Fruit fly (Drosophila melanogaster) whole organism, embryonic: ENCODE results near the gene CG46303.
A peak's percentile ranks its signal among the peaks of the same experiment; 100 is the strongest.

Experiments used
- Ada2b ChIP-seq: fragments of 200-800 bp; sonication (Bioruptor generic); IDR thresholded peaks from 2 replicates; pipeline ENCODE4 v1.3.6; 2022; ENCODE audit warnings: missing biosample characterization, missing genetic modification characterization
- B-H2 ChIP-seq: fragments of 200-800 bp; sonication (Bioruptor generic); optimal IDR thresholded peaks from 2 replicates; lab custom pipeline; 2018; ENCODE audit warnings: missing biosample characterization, mild to moderate bottlenecking, missing genetic modification characterization
- CG10274 ChIP-seq: fragments of 200-800 bp; sonication (Bioruptor generic); optimal IDR thresholded peaks from 3 replicates; lab custom pipeline; 2017; ENCODE audit warnings: missing biosample characterization, mild to moderate bottlenecking, missing genetic modification characterization
- CG12155 ChIP-seq: fragments of 200-800 bp; sonication (Bioruptor generic); optimal IDR thresholded peaks from 3 replicates; lab custom pipeline; 2016; ENCODE audit warnings: missing biosample characterization, missing genetic modification characterization
- CG13287 ChIP-seq: fragments of 200-800 bp; sonication (Bioruptor generic); IDR thresholded peaks from 2 replicates; pipeline ENCODE4 v1.3.6; 2022; ENCODE audit warnings: missing biosample characterization, missing genetic modification characterization; ENCODE audit not compliant: partially characterized antibody
- CG13894 ChIP-seq: fragments of 200-800 bp; sonication (Bioruptor generic); optimal IDR thresholded peaks from 3 replicates; lab custom pipeline; 2018; ENCODE audit warnings: missing biosample characterization, mild to moderate bottlenecking, missing genetic modification characterization, moderate library complexity
- CG14965 ChIP-seq: fragments of 200-800 bp; sonication (Bioruptor generic); optimal IDR thresholded peaks from 2 replicates; lab custom pipeline; 2016; ENCODE audit warnings: missing biosample characterization, missing genetic modification characterization, borderline replicate concordance
- CG15011 ChIP-seq: fragments of 200-800 bp; sonication (Bioruptor generic); optimal IDR thresholded peaks from 3 replicates; lab custom pipeline; 2018; ENCODE audit warnings: missing biosample characterization, mild to moderate bottlenecking, missing genetic modification characterization
- CG1529 ChIP-seq: fragments of 200-800 bp; sonication (Bioruptor generic); optimal IDR thresholded peaks from 3 replicates; lab custom pipeline; 2018; ENCODE audit warnings: missing biosample characterization, missing genetic modification characterization
- CG17802 ChIP-seq: fragments of 200-800 bp; sonication (Bioruptor generic); optimal IDR thresholded peaks from 2 replicates; lab custom pipeline; 2018; ENCODE audit warnings: missing biosample characterization, mild to moderate bottlenecking, missing genetic modification characterization, moderate library complexity
- CG30403 ChIP-seq: fragments of 200-800 bp; sonication (Bioruptor generic); optimal IDR thresholded peaks from 3 replicates; lab custom pipeline; 2016; ENCODE audit warnings: missing biosample characterization, missing genetic modification characterization
- CG3995 ChIP-seq: fragments of 200-800 bp; sonication (Bioruptor generic); optimal IDR thresholded peaks from 3 replicates; lab custom pipeline; 2016; ENCODE audit warnings: missing biosample characterization, missing genetic modification characterization
- CG4707 ChIP-seq: fragments of 200-800 bp; sonication (Bioruptor generic); optimal IDR thresholded peaks from 2 replicates; lab custom pipeline; 2018; ENCODE audit warnings: missing biosample characterization, mild to moderate bottlenecking, missing genetic modification characterization, moderate library complexity
- CG4730 ChIP-seq: fragments of 200-800 bp; sonication (Bioruptor generic); IDR thresholded peaks from 2 replicates; pipeline ENCODE4 v1.3.6; 2022; ENCODE audit warnings: missing biosample characterization, missing genetic modification characterization
- CG5180 ChIP-seq: fragments of 200-800 bp; sonication (Bioruptor generic); optimal IDR thresholded peaks from 3 replicates; lab custom pipeline; 2017; ENCODE audit warnings: missing biosample characterization, missing genetic modification characterization, mild to moderate bottlenecking, moderate library complexity, missing genetic modification reagents
- CG7786 ChIP-seq: fragments of 200-800 bp; sonication (Bioruptor generic); optimal IDR thresholded peaks from 2 replicates; lab custom pipeline; 2016; ENCODE audit warnings: missing biosample characterization, missing genetic modification characterization
- CG9932 ChIP-seq: fragments of 200-800 bp; sonication (Bioruptor generic); IDR thresholded peaks from 2 replicates; pipeline ENCODE4 v1.3.6; 2022; ENCODE audit warnings: missing biosample characterization, missing genetic modification characterization
- CkIIα-i1 ChIP-seq: fragments of 200-800 bp; sonication (Bioruptor generic); IDR thresholded peaks from 2 replicates; pipeline ENCODE4 v1.3.6; 2022; ENCODE audit warnings: missing biosample characterization, missing genetic modification characterization
- Drgx ChIP-seq: fragments of 200-800 bp; sonication (Bioruptor generic); IDR thresholded peaks from 2 replicates; pipeline ENCODE4 v1.3.6; 2022; ENCODE audit warnings: missing biosample characterization, missing genetic modification characterization
- HLH54F ChIP-seq: fragments of 200-800 bp; sonication (Bioruptor generic); optimal IDR thresholded peaks from 3 replicates; lab custom pipeline; 2016; ENCODE audit warnings: missing biosample characterization, missing genetic modification characterization
- Med ChIP-seq: fragments of 200-800 bp; sonication (Bioruptor generic); peaks from one replicate; lab custom pipeline; 2016; ENCODE audit warnings: missing biosample characterization, missing genetic modification characterization, mild to moderate bottlenecking, inconsistent platforms, moderate library complexity
- Myb ChIP-seq: fragments of 200-800 bp; sonication (Bioruptor generic); optimal IDR thresholded peaks from 2 replicates; lab custom pipeline; 2016; ENCODE audit warnings: missing biosample characterization, missing genetic modification characterization
- NK7.1 ChIP-seq: fragments of 200-800 bp; sonication (Bioruptor generic); optimal IDR thresholded peaks from 3 replicates; lab custom pipeline; 2016; ENCODE audit warnings: missing biosample characterization, missing genetic modification characterization
- Oaz ChIP-seq: fragments of 200-800 bp; sonication (Bioruptor generic); IDR thresholded peaks from 2 replicates; pipeline ENCODE4 v1.3.6; 2022; ENCODE audit warnings: missing biosample characterization, missing genetic modification characterization
- TFAM ChIP-seq: fragments of 200-800 bp; sonication (Bioruptor generic); optimal IDR thresholded peaks from 2 replicates; lab custom pipeline; 2017; ENCODE audit warnings: missing biosample characterization, missing genetic modification characterization, inconsistent platforms
- ara ChIP-seq: fragments of 200-800 bp; sonication (Bioruptor generic); IDR thresholded peaks from 2 replicates; pipeline ENCODE4 v1.3.6; 2022; ENCODE audit warnings: missing biosample characterization, missing genetic modification characterization
- bowl ChIP-seq: fragments of 200-800 bp; sonication (Bioruptor generic); IDR thresholded peaks from 2 replicates; pipeline ENCODE4 v1.3.6; 2022; ENCODE audit warnings: missing biosample characterization, missing genetic modification characterization
- btn ChIP-seq: fragments of 200-800 bp; sonication (Bioruptor generic); optimal IDR thresholded peaks from 2 replicates; lab custom pipeline; 2016; ENCODE audit warnings: missing biosample characterization, missing genetic modification characterization
- cad ChIP-seq: fragments of >200 bp; optimal IDR thresholded peaks from 2 replicates; lab custom pipeline; 2017; ENCODE audit warnings: missing biosample characterization, missing genetic modification characterization
- chif ChIP-seq, 2 experiments: fragments of 200-800 bp; sonication (Bioruptor generic); optimal IDR thresholded peaks; 3 replicates each; lab custom pipeline; 2016; ENCODE audit warnings: missing biosample characterization in 2 of 2, missing genetic modification characterization in 2 of 2
- dimm ChIP-seq: fragments of 200-800 bp; sonication (Bioruptor generic); IDR thresholded peaks from 2 replicates; pipeline ENCODE4 v1.3.6; 2022; ENCODE audit warnings: missing biosample characterization, missing genetic modification characterization
- ham ChIP-seq: fragments of 200-800 bp; sonication (Bioruptor generic); IDR thresholded peaks from 2 replicates; pipeline ENCODE4 v1.3.6; 2022; ENCODE audit warnings: missing biosample characterization, missing genetic modification characterization
- hb ChIP-seq: fragments of 200-800 bp; sonication (Bioruptor generic); IDR thresholded peaks from 3 replicates; pipeline ENCODE4 v1.3.6; 2022; ENCODE audit warnings: missing biosample characterization, missing genetic modification characterization; ENCODE audit not compliant: partially characterized antibody
- lmd ChIP-seq: fragments of 200-800 bp; sonication (Bioruptor generic); IDR thresholded peaks from 2 replicates; pipeline ENCODE4 v1.3.6; 2022; ENCODE audit warnings: missing biosample characterization, missing genetic modification characterization
- lov ChIP-seq, 2 experiments: fragments of 200-800 bp in 1 of 2; fragments of >200 bp in 1 of 2; sonication (Bioruptor generic) in 1 of 2; IDR thresholded peaks in 1 of 2; optimal IDR thresholded peaks in 1 of 2; 2 replicates in 1 of 2; 3 replicates in 1 of 2; pipeline versions ENCODE4 v1.3.6 to Lab custom; 2017 to 2022; ENCODE audit warnings: missing biosample characterization in 1 of 2, missing genetic modification characterization in 1 of 2
- mld ChIP-seq: fragments of 200-800 bp; sonication (Bioruptor generic); IDR thresholded peaks from 3 replicates; pipeline ENCODE4 v1.3.6; 2022; ENCODE audit warnings: missing biosample characterization, missing genetic modification characterization; ENCODE audit not compliant: partially characterized antibody
- nom ChIP-seq: fragments of 200-800 bp; sonication (Bioruptor generic); optimal IDR thresholded peaks from 2 replicates; lab custom pipeline; 2017; ENCODE audit warnings: missing biosample characterization, missing genetic modification characterization, mild to moderate bottlenecking, moderate library complexity, missing genetic modification reagents
- onecut ChIP-seq: fragments of 200-800 bp; sonication (Bioruptor generic); IDR thresholded peaks from 2 replicates; pipeline ENCODE4 v1.3.6; 2022; ENCODE audit warnings: missing biosample characterization, missing genetic modification characterization
- phol ChIP-seq: fragments of 200-800 bp; sonication (Bioruptor generic); optimal IDR thresholded peaks from 3 replicates; lab custom pipeline; 2018; ENCODE audit warnings: missing biosample characterization, mild to moderate bottlenecking, missing genetic modification characterization, moderate library complexity
- pita ChIP-seq: fragments of 200-800 bp; sonication (Bioruptor generic); optimal IDR thresholded peaks from 2 replicates; lab custom pipeline; 2017; ENCODE audit warnings: missing biosample characterization, mild to moderate bottlenecking, missing genetic modification characterization
- pnt ChIP-seq: fragments of 200-800 bp; sonication (Bioruptor generic); optimal IDR thresholded peaks from 3 replicates; lab custom pipeline; 2016; ENCODE audit warnings: missing biosample characterization, missing genetic modification characterization
- psq ChIP-seq: fragments of 200-800 bp; sonication (Bioruptor generic); optimal IDR thresholded peaks from 2 replicates; lab custom pipeline; 2017; ENCODE audit warnings: missing biosample characterization, missing genetic modification characterization
- repo ChIP-seq: fragments of 200-800 bp; sonication (Bioruptor generic); optimal IDR thresholded peaks from 2 replicates; lab custom pipeline; 2016; ENCODE audit warnings: missing biosample characterization, missing genetic modification characterization
- run ChIP-seq: fragments of 200-800 bp; sonication (Bioruptor generic); optimal IDR thresholded peaks from 3 replicates; lab custom pipeline; 2018; ENCODE audit warnings: missing biosample characterization, mild to moderate bottlenecking, missing genetic modification characterization
- sima ChIP-seq: fragments of 200-800 bp; sonication (Bioruptor generic); optimal IDR thresholded peaks from 2 replicates; lab custom pipeline; 2016; ENCODE audit warnings: missing biosample characterization, missing genetic modification characterization
- tna ChIP-seq: fragments of 200-800 bp; sonication (Bioruptor generic); IDR thresholded peaks from 2 replicates; pipeline ENCODE4 v1.3.6; 2022; ENCODE audit warnings: missing biosample characterization, missing genetic modification characterization; ENCODE audit not compliant: partially characterized antibody
- vfl ChIP-seq: fragments of 200-800 bp; sonication (Bioruptor generic); optimal IDR thresholded peaks from 2 replicates; lab custom pipeline; 2016; ENCODE audit warnings: missing biosample characterization, missing genetic modification characterization
- zen ChIP-seq: fragments of 200-800 bp; sonication (Bioruptor generic); optimal IDR thresholded peaks from 3 replicates; lab custom pipeline; 2018; ENCODE audit warnings: missing biosample characterization, mild to moderate bottlenecking, missing genetic modification characterization, moderate library complexity

Gene CG46303

dm6 chr3R:5789025-5789953 lies 32.5 kb upstream of the CG46303 start, which contains the start of the genes Hat1 and Rpn5 (continued):
- TF ChIP-seq CG1529 (GFP tag; lab: Kevin White, UChicago), result peak; percentile 56
- peak; percentile 83 for TF ChIP-seq zen (tag; lab: Kevin White, UChicago)
- peak; percentile 57 for TF ChIP-seq CG10274 (GFP tag; lab: Kevin White, UChicago)
- TF ChIP-seq CG12155, result peak; percentile 86
- TF ChIP-seq HLH54F (GFP tag; lab: Kevin White, UChicago), result peak; percentile 94
- peak; percentile 96 for TF ChIP-seq CG30403 (GFP tag; lab: Kevin White, UChicago)
- peak; percentile 78 for TF ChIP-seq Myb (GFP tag; lab: Kevin White, UChicago)
- TF ChIP-seq psq (GFP tag; lab: Kevin White, UChicago), result peak; percentile 49
- TF ChIP-seq CG3995 (GFP tag; lab: Kevin White, UChicago), result peak; percentile 93
- no peak for TF ChIP-seq pita (GFP tag; lab: Kevin White, UChicago)
- TF ChIP-seq ham, result 0 out of 2 replicates have a peak, but pooled peaks have one; percentile 33
- TF ChIP-seq CG4707 (GFP tag; lab: Kevin White, UChicago), result no peak
- TF ChIP-seq onecut, result peak; percentile 12; the same call in 1 of the 2 replicates
- peak; percentile 71 for TF ChIP-seq sima (GFP tag; lab: Kevin White, UChicago)
- peak; percentile 22 for TF ChIP-seq TFAM (GFP tag; lab: Kevin White, UChicago)
- peak; percentile 4; the same call in 1 of the 2 replicates for TF ChIP-seq CG4730 (GFP tag; lab: Robert Waterston, UW)
- TF ChIP-seq repo (GFP tag; lab: Kevin White, UChicago), result peak; percentile 76
- TF ChIP-seq lov (optimal IDR thresholded peaks at IDR 0.05; lab: Kevin White, UChicago), result no peak
- TF ChIP-seq lov (GFP tag; IDR thresholded peaks at IDR 0.05; lab: Robert Waterston, UW), result no peak
- no peak for TF ChIP-seq bowl (GFP tag; lab: Robert Waterston, UW)
- TF ChIP-seq dimm (GFP tag; lab: Robert Waterston, UW), result no peak
- peak; percentile 88 for TF ChIP-seq pnt (GFP tag; lab: Kevin White, UChicago)
- TF ChIP-seq CG17802 (tag; lab: Kevin White, UChicago), result peak; percentile 33
- peak; percentile 89 to 90 for TF ChIP-seq chif (GFP tag; optimal IDR thresholded peaks at IDR 0.05; lab: Kevin White, UChicago)
- peak; percentile 75 for TF ChIP-seq vfl (GFP tag; lab: Kevin White, UChicago)
- TF ChIP-seq CG7786 (GFP tag; lab: Kevin White, UChicago), result peak; percentile 93
- TF ChIP-seq CG15011 (GFP tag; lab: Kevin White, UChicago), result peak; percentile 58
- peak; percentile 31 for TF ChIP-seq B-H2
- no peak for TF ChIP-seq cad
- TF ChIP-seq tna (GFP tag; lab: Robert Waterston, UW), result peak; percentile 17; the same call in 1 of the 2 replicates
- TF ChIP-seq NK7.1 (GFP tag; lab: Kevin White, UChicago), result peak; percentile 72
- peak; percentile 70 for TF ChIP-seq lmd (GFP tag; lab: Robert Waterston, UW)
- no peak for TF ChIP-seq CG13894 (tag; lab: Kevin White, UChicago)
- peak; percentile 97 for TF ChIP-seq Med
- TF ChIP-seq CG13287 (GFP tag; lab: Robert Waterston, UW), result peak; percentile 83
- TF ChIP-seq ara, result no peak
- TF ChIP-seq btn (GFP tag; lab: Kevin White, UChicago), result peak; percentile 50
- no peak for TF ChIP-seq run
- no peak for TF ChIP-seq CkIIα-i1 (GFP tag; lab: Robert Waterston, UW)
- TF ChIP-seq CG5180 (GFP tag; lab: Kevin White, UChicago), result no peak
- TF ChIP-seq Oaz, result no peak
- TF ChIP-seq CG9932 (GFP tag; lab: Robert Waterston, UW), result peak; percentile 88
- peak; percentile 56 for TF ChIP-seq Ada2b (GFP tag; lab: Robert Waterston, UW)
- TF ChIP-seq CG14965 (GFP tag; lab: Kevin White, UChicago), result peak; percentile 51
- peak; percentile 48; the same call in 1 of the 3 replicates for TF ChIP-seq mld (GFP tag; lab: Robert Waterston, UW)
- peak; percentile 56 for TF ChIP-seq nom
- peak; percentile 84 for TF ChIP-seq phol (tag; lab: Kevin White, UChicago)
- peak; percentile 63; the same call in 2 of the 3 replicates for TF ChIP-seq hb (GFP tag; lab: Robert Waterston, UW)
- no peak for TF ChIP-seq Drgx (GFP tag; lab: Robert Waterston, UW)
